Worm (Caenorhabditis elegans): Measurements from ENCODE around the gene fbxa-118.

ce11 chrV:19759282-19759681, 17.8 kb downstream of the fbxa-118 start:
- TF ChIP-seq tra-4 (tag; optimal IDR thresholded peaks at IDR 0.05) (no peak), ceh-36 (tag; optimal IDR thresholded peaks at IDR 0.05) (no peak), hmbx-1 (tag; optimal IDR thresholded peaks at IDR 0.05) (no peak), ama-1 (optimal IDR thresholded peaks at IDR 0.05) (no peak), ceh-13 (GFP tag; optimal IDR thresholded peaks at IDR 0.05) (no peak), pes-1 (GFP tag; IDR thresholded peaks at IDR 0.05) (no peak)

Data from whole organism, early embryonic.